Fruit fly (Drosophila melanogaster): Measurements from ENCODE around the gene CG6299.

The CG6299 gene

DNA sequence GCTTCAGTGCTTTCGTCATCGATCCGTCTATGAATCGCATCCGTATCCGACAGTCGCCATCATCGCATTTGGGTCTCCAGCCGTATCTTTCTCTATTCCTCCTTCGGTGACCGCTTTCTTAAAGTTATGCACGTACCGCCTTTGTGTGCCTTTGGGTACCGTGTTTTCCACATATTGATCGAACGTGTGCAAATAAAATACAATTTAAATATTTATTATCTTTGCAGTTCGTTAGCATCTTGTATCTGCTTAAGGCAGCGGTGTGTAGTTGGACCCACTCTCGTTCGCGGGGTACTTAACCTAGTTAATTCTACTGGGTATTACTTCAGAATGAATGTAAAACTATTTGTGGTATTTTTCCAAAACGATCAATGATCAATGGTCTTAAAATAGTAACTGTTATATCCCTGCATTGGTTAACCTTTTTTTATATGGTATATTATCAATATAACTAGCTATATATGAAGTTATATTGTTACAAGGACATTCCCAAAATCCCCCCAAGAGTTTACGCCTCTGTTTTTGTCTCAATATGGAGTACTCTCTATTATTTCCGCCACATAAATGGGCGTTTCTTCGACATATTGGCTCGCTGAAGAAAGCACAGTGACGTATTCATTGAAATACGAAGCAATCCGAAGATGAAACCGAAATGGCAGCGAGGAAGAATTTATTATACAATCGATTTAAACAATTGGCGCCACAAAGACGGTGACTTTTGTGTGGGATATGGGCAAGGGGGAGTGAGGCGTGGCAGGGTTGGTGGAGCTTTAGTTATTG lies 33.3 kb downstream of the CG6299 start (continued):
- no peak for TF ChIP-seq chif (GFP tag; optimal IDR thresholded peaks at IDR 0.05)
- TF ChIP-seq CG17359 (tag; optimal IDR thresholded peaks at IDR 0.05), result peak; percentile 20
- TF ChIP-seq CG9609 (GFP tag; optimal IDR thresholded peaks at IDR 0.05), result no peak
- TF ChIP-seq CG2875 (GFP tag; optimal IDR thresholded peaks at IDR 0.05), result no peak
- peak; percentile 36 for TF ChIP-seq ATbp (GFP tag; optimal IDR thresholded peaks at IDR 0.05)
- TF ChIP-seq ci (GFP tag; IDR thresholded peaks at IDR 0.05), result 0 out of 3 replicates have a peak, but pooled peaks have one; percentile 30
- TF ChIP-seq Deaf1 (tag; optimal IDR thresholded peaks at IDR 0.05), result peak; percentile 76
- TF ChIP-seq Doc2 (GFP tag; IDR thresholded peaks at IDR 0.05), result no peak
- TF ChIP-seq gem (tag; optimal IDR thresholded peaks at IDR 0.05), result peak; percentile 7
- TF ChIP-seq ewg (GFP tag; optimal IDR thresholded peaks at IDR 0.05), result no peak
- TF ChIP-seq Lpt (GFP tag; optimal IDR thresholded peaks at IDR 0.05), result no peak
- no peak for TF ChIP-seq Hr78 (GFP tag; optimal IDR thresholded peaks at IDR 0.05)
- TF ChIP-seq bcd (GFP tag; optimal IDR thresholded peaks at IDR 0.05), result no peak
- TF ChIP-seq sens (GFP tag), result peak; percentile 50

DNA sequence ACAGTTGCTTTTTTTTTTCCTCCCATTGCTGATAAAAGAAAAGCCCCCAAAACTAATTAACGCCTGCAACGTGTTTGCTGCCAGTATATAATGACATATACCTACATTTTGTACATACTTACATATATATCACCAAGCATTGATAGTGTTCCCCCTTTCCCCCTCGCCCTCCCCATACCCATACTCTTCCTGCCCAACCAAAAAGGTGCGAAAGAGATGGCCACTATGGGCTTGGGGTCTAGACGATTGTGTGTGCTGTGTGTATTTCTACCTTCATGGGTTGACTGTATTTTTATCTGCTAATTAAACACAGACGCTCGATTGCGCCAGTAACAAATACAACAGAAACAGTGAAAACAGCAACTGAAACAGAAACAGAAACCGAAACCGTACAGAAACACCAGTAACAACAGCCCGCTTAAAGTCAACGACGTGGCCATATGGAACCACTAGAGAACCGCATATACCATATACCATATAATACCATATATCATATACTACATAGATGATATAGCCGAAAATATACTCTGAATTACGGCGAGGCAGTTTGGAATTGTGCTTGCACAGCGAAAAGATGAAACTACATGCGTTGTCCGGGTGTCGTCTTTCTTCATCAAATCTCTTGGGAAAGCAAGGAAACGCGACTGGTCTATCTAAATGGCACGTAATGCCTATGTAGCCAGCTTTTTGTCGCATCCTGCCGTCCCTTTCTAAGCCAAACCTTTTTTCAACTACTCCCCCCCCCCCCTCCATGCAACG lies 34.3 kb downstream of the CG6299 start:
- TF ChIP-seq lab (GFP tag; optimal IDR thresholded peaks at IDR 0.05) (peak; percentile 31), kni (GFP tag; optimal IDR thresholded peaks at IDR 0.05) (peak; percentile 9), CG7745 (tag; optimal IDR thresholded peaks at IDR 0.05) (peak; percentile 17), CG2678 (tag; optimal IDR thresholded peaks at IDR 0.05) (peak; percentile 0), GATAe (GFP tag; conservative IDR thresholded peaks at IDR 0.05) (peak; percentile 55; the same call in 1 of the 2 replicates), CG18599 (GFP tag; optimal IDR thresholded peaks at IDR 0.05) (peak; percentile 13), cg (GFP tag; optimal IDR thresholded peaks at IDR 0.05) (peak; percentile 29), sug (tag; optimal IDR thresholded peaks at IDR 0.05) (peak; percentile 44), row (GFP tag; IDR thresholded peaks at IDR 0.05) (no peak), grau (tag; optimal IDR thresholded peaks at IDR 0.05) (peak; percentile 12), chinmo (GFP tag; IDR thresholded peaks at IDR 0.05; ENCODE audit: partially characterized antibody) (0 out of 4 replicates have a peak, but pooled peaks have one; percentile 49), CG8290 (GFP tag; optimal IDR thresholded peaks at IDR 0.05) (no peak), CG8290 (tag; optimal IDR thresholded peaks at IDR 0.05) (peak in 1 of 2 experiments; percentile 15), CG10543 (GFP tag; optimal IDR thresholded peaks at IDR 0.05) (peak; percentile 54), crol (GFP tag; IDR thresholded peaks at IDR 0.05) (peak; percentile 87), twi (tag; optimal IDR thresholded peaks at IDR 0.05) (peak; percentile 24), CG18764 (GFP tag; optimal IDR thresholded peaks at IDR 0.05) (no peak), nmo (GFP tag; optimal IDR thresholded peaks at IDR 0.05) (no peak), exex (tag; optimal IDR thresholded peaks at IDR 0.05) (peak; percentile 59), CG8924 (tag; optimal IDR thresholded peaks at IDR 0.05) (no peak), sens-2 (GFP tag; IDR thresholded peaks at IDR 0.05) (no peak), Xbp1 (GFP tag; optimal IDR thresholded peaks at IDR 0.05) (no peak), chm (GFP tag; IDR thresholded peaks at IDR 0.05) (no peak), her (GFP tag; optimal IDR thresholded peaks at IDR 0.05) (no peak), mirr (GFP tag; optimal IDR thresholded peaks at IDR 0.05) (peak; percentile 42), Vsx1 (GFP tag; optimal IDR thresholded peaks at IDR 0.05) (peak; percentile 70)
